Worm (Caenorhabditis elegans) whole organism, L3 larva: Measurements from ENCODE around the gene myo-6.
A peak's percentile ranks its signal among the peaks of the same experiment; 100 is the strongest.
"Not testable (repeated sequence)": the region's sequence is repeated elsewhere in the genome, so short reads cannot be mapped to it uniquely, and the experiment has no call there.

Source experiments
- R02D3.7 ChIP-seq: fragments of 150-350 bp; optimal IDR thresholded peaks from 2 replicates; lab custom pipeline; 2014; ENCODE audit warnings: missing biosample characterization, missing genetic modification characterization
- ZK546.5 ChIP-seq: sonication (generic microtip); optimal IDR thresholded peaks from 2 replicates; lab custom pipeline; 2017; ENCODE audit warnings: missing biosample characterization, missing genetic modification characterization
- ama-1 ChIP-seq: fragments of 150-350 bp; optimal IDR thresholded peaks from 2 replicates; lab custom pipeline; 2018
- ceh-16 ChIP-seq: sonication (generic microtip); optimal IDR thresholded peaks from 2 replicates; lab custom pipeline; 2017; ENCODE audit warnings: missing biosample characterization, missing genetic modification characterization
- ceh-82 ChIP-seq: fragments of 150-350 bp; optimal IDR thresholded peaks from 2 replicates; lab custom pipeline; 2014; ENCODE audit warnings: missing biosample characterization, missing genetic modification characterization
- ceh-9 ChIP-seq: sonication (generic microtip); optimal IDR thresholded peaks from 2 replicates; lab custom pipeline; 2018; ENCODE audit warnings: missing biosample characterization, missing genetic modification characterization
- daf-12 ChIP-seq: fragments of 150-350 bp; optimal IDR thresholded peaks from 2 replicates; lab custom pipeline; 2014; ENCODE audit warnings: missing biosample characterization, missing genetic modification reagents, missing genetic modification characterization
- egl-27 ChIP-seq: sonication (generic microtip); optimal IDR thresholded peaks from 4 replicates; lab custom pipeline; 2017; ENCODE audit warnings: missing biosample characterization, missing genetic modification reagents, missing genetic modification characterization
- egl-5 ChIP-seq: fragments of 150-350 bp; optimal IDR thresholded peaks from 2 replicates; lab custom pipeline; 2017; ENCODE audit warnings: missing biosample characterization, missing genetic modification reagents, missing genetic modification characterization, inconsistent platforms
- elt-2 ChIP-seq: sonication (generic microtip); optimal IDR thresholded peaks from 2 replicates; lab custom pipeline; 2016; ENCODE audit warnings: missing genetic modification reagents, mild to moderate bottlenecking, missing genetic modification characterization, missing compliant biosample characterization
- elt-3 ChIP-seq, 3 experiments: fragments of 150-350 bp in 1 of 3; sonication (generic microtip) in 2 of 3; optimal IDR thresholded peaks; 2 replicates in 2 of 3; 4 replicates in 1 of 3; lab custom pipeline; 2014 to 2017; ENCODE audit warnings: missing biosample characterization in 3 of 3, missing genetic modification characterization in 3 of 3
- eor-1 ChIP-seq, 2 experiments: fragments of 150-350 bp; optimal IDR thresholded peaks; 2 replicates each; lab custom pipeline; 2014 to 2018; ENCODE audit warnings: missing biosample characterization in 2 of 2, missing genetic modification characterization in 2 of 2
- fkh-10 ChIP-seq: sonication (generic microtip); optimal IDR thresholded peaks from 2 replicates; lab custom pipeline; 2017; ENCODE audit warnings: missing biosample characterization, missing genetic modification reagents, missing genetic modification characterization
- fkh-2 ChIP-seq: fragments of 150-350 bp; optimal IDR thresholded peaks from 2 replicates; lab custom pipeline; 2014; ENCODE audit warnings: missing biosample characterization, missing genetic modification reagents, missing genetic modification characterization
- fos-1 ChIP-seq: fragments of 150-350 bp; optimal IDR thresholded peaks from 2 replicates; lab custom pipeline; 2014; ENCODE audit warnings: missing biosample characterization, missing genetic modification characterization
- hmg-11 ChIP-seq: sonication (generic microtip); optimal IDR thresholded peaks from 2 replicates; lab custom pipeline; 2016; ENCODE audit warnings: missing genetic modification characterization, missing compliant biosample characterization
- jun-1 ChIP-seq: fragments of 150-350 bp; optimal IDR thresholded peaks from 2 replicates; lab custom pipeline; 2014; ENCODE audit warnings: missing biosample characterization, missing genetic modification reagents, missing genetic modification characterization
- lin-15B ChIP-seq: fragments of 150-350 bp; optimal IDR thresholded peaks from 2 replicates; lab custom pipeline; 2014; ENCODE audit warnings: missing biosample characterization, missing genetic modification characterization
- lin-39 ChIP-seq: fragments of 150-350 bp; optimal IDR thresholded peaks from 2 replicates; lab custom pipeline; 2018; ENCODE audit warnings: missing biosample characterization, missing genetic modification reagents, missing genetic modification characterization
- mml-1 ChIP-seq: fragments of 150-350 bp; sonication (generic microtip); optimal IDR thresholded peaks from 3 replicates; lab custom pipeline; 2014; ENCODE audit warnings: missing biosample characterization, missing genetic modification characterization
- nhr-12 ChIP-seq: fragments of 150-350 bp; optimal IDR thresholded peaks from 2 replicates; lab custom pipeline; 2014; ENCODE audit warnings: missing biosample characterization, missing genetic modification characterization
- nhr-23 ChIP-seq: fragments of 150-350 bp; optimal IDR thresholded peaks from 2 replicates; lab custom pipeline; 2014; ENCODE audit warnings: missing biosample characterization, missing genetic modification reagents, missing genetic modification characterization
- nhr-237 ChIP-seq: fragments of 150-350 bp; optimal IDR thresholded peaks from 2 replicates; lab custom pipeline; 2014; ENCODE audit warnings: missing biosample characterization, missing genetic modification characterization
- nhr-25 ChIP-seq: sonication (generic microtip); optimal IDR thresholded peaks from 2 replicates; lab custom pipeline; 2017; ENCODE audit warnings: missing biosample characterization, missing genetic modification characterization
- nhr-43 ChIP-seq: sonication (generic microtip); optimal IDR thresholded peaks from 2 replicates; lab custom pipeline; 2016; ENCODE audit warnings: mild to moderate bottlenecking, missing genetic modification characterization, missing compliant biosample characterization; ENCODE audit not compliant: poor library complexity, severe bottlenecking
- nhr-67 ChIP-seq: fragments of 150-350 bp; optimal IDR thresholded peaks from 2 replicates; lab custom pipeline; 2014; ENCODE audit warnings: missing biosample characterization, missing genetic modification characterization
- nhr-76 ChIP-seq: fragments of 150-350 bp; sonication (generic microtip); optimal IDR thresholded peaks from 5 replicates; lab custom pipeline; 2014; ENCODE audit warnings: missing biosample characterization, missing genetic modification characterization
- nhr-77 ChIP-seq: fragments of 150-350 bp; optimal IDR thresholded peaks from 2 replicates; lab custom pipeline; 2014; ENCODE audit warnings: missing biosample characterization, missing genetic modification characterization
- pha-4 ChIP-seq: fragments of 150-350 bp; optimal IDR thresholded peaks from 2 replicates; lab custom pipeline; 2014; ENCODE audit warnings: missing biosample characterization, missing genetic modification reagents, missing genetic modification characterization
- skn-1 ChIP-seq: fragments of 150-350 bp; optimal IDR thresholded peaks from 2 replicates; lab custom pipeline; 2014; ENCODE audit warnings: missing biosample characterization, missing genetic modification characterization
- snpc-4 ChIP-seq: fragments of 150-350 bp; optimal IDR thresholded peaks from 2 replicates; lab custom pipeline; 2014; ENCODE audit warnings: missing biosample characterization, missing genetic modification characterization
- tbx-2 ChIP-seq: sonication (generic microtip); optimal IDR thresholded peaks from 2 replicates; lab custom pipeline; 2016; ENCODE audit warnings: mild to moderate bottlenecking, missing genetic modification characterization, missing compliant biosample characterization
- unc-39 ChIP-seq: sonication (generic microtip); optimal IDR thresholded peaks from 4 replicates; lab custom pipeline; 2017; ENCODE audit warnings: missing biosample characterization, missing genetic modification characterization
- unc-62 ChIP-seq: fragments of 150-350 bp; sonication (generic microtip); optimal IDR thresholded peaks from 4 replicates; lab custom pipeline; 2014; ENCODE audit warnings: missing biosample characterization, missing genetic modification reagents, missing genetic modification characterization
- zag-1 ChIP-seq: fragments of 150-350 bp; optimal IDR thresholded peaks from 2 replicates; lab custom pipeline; 2014; ENCODE audit warnings: missing biosample characterization, missing genetic modification characterization
- ztf-11 ChIP-seq: fragments of 150-350 bp; optimal IDR thresholded peaks from 2 replicates; lab custom pipeline; 2014; ENCODE audit warnings: missing biosample characterization, missing genetic modification characterization

The myo-6 gene

DNA sequence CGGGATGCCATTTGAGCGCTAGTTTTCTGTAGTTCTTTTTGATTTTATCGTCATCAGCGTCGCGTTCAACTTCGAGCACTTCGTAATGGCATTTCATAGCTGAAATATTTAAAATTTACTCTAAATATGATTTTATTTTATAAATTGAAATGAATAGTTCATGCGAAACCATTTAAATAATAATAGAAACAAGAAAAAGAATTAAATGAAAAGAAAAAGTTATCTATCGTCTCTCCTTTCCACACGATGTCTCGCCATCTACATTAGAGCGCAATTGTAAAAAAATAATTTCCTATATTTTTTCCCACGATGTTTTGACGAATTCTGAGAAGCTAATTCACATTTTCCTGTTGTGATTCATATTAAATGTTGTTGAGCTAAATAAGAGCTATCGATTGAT, 16.4 kb upstream of the myo-6 start, which contains the start of gene dnj-17:
TSS of gene dnj-17 (minus strand) at position 101 of the 400 bp plus-strand sequence.
- TF ChIP-seq lin-15B (tag; lab: Kevin White, UChicago): no peak
- TF ChIP-seq elt-3 (tag; optimal IDR thresholded peaks at IDR 0.05; lab: Kevin White, UChicago): no peak
- TF ChIP-seq nhr-237 (tag; lab: Kevin White, UChicago): no peak
- no peak for TF ChIP-seq nhr-43 (tag; lab: Kevin White, UChicago)
- no peak for TF ChIP-seq nhr-23 (tag; lab: Kevin White, UChicago)
- no peak for TF ChIP-seq elt-2 (tag; lab: Kevin White, UChicago)
- no peak for TF ChIP-seq nhr-67
- TF ChIP-seq zag-1: no peak
- TF ChIP-seq ama-1 (lab: Kevin White, UChicago): no peak

DNA sequence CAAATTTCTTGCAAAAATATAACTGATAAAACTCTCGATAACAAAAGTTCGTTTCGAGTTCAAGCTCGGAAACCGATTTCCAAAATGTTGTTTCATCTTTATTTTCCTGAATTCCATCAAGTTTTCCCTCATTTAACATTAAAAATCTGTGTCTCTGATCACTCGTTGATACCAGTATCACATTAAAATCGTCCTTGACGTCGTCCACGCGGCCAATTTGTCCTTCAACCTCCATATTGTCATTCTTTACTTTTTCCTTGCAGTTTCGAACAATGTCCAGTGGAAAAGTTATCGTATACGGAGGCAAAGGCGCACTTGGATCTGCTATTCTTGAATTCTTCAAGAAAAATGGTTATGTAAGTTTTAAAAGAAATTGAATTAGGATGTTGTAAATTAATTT, 16.0 kb upstream of the myo-6 start, which contains the start of gene qdpr-1:
TSS of gene qdpr-1 (plus strand) at position 264 of the 400 bp plus-strand sequence.
- TF ChIP-seq nhr-25: peak; percentile 33
- TF ChIP-seq nhr-77: no peak
- peak in 1 of 3 experiments; percentile 37 for TF ChIP-seq elt-3 (tag; optimal IDR thresholded peaks at IDR 0.05; lab: Kevin White, UChicago)

DNA sequence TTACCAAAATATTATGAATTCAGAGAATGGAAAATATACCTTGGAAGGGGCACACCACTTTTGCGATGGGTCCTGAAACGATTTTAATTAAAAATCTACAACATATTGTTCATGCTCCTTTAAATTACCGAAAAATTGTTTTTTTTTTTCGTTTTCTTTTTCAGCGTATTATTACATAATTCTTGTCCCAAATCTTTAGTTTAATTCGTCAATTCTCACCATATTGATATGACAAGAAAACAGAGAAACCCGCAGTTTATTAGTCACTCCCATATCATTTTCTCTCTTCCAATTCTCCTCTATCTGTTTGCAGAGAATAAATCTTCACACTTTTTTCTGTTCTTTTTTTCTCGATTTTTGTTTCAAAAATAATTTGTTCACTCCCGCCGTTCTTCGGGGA, 14.3 kb upstream of the myo-6 start, which contains the start of gene F11F1.1:
TSS of gene F11F1.1 (plus strand) at position 301 of the 400 bp plus-strand sequence.
- TF ChIP-seq tbx-2 (tag; lab: Kevin White, UChicago) (no peak), lin-39 (tag; lab: Kevin White, UChicago) (no peak), egl-5 (tag; lab: Kevin White, UChicago) (no peak), zag-1 (no peak), ceh-16 (tag; lab: Kevin White, UChicago) (no peak), fkh-10 (no peak), pha-4 (no peak), unc-39 (tag; lab: Kevin White, UChicago) (no peak), unc-62 (GFP tag; lab: Kevin White, UChicago) (no peak), nhr-12 (tag; lab: Kevin White, UChicago) (no peak), elt-3 (tag; optimal IDR thresholded peaks at IDR 0.05; lab: Kevin White, UChicago) (no peak), egl-27 (tag; lab: Kevin White, UChicago) (no peak), daf-12 (no peak)

DNA sequence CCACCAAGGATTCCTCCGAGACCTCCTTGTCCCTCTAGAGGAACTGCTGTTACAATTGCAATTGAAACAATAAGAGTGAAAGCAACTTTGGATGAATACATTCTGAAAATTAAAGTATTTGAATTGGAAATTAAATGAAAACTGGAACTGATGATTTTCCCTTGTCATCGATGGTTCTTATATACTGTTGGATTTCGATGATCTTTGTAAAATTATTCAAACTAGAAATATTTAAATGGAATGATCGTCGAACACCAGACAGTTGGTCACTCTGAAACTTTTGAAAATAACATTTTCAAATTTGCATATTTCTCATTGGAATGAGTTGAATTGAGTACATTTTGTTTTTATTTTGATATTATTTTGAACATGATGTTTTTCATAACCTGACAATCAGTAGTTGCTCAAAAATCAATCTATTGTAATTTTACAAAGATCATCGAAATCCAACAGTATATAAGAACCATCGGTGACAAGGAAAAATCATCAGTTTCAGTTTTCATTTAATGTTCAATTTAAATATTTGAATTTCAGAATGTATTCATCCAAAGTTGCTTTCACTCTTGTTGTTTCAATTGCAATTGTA, 7.8 kb upstream of the myo-6 start, which contains the start of the genes srlf-9 and srlf-10:
TSS of gene srlf-9 (minus strand) at position 101 of the 586 bp plus-strand sequence.
TSS of gene srlf-10 (plus strand) at position 536 of the 586 bp plus-strand sequence.
- TF ChIP-seq jun-1, snpc-4, mml-1 (tag; lab: Kevin White, UChicago): not testable (repeated sequence)

- no peak for TF ChIP-seq egl-27 (tag; lab: Kevin White, UChicago)
- TF ChIP-seq nhr-25: no peak
- no peak for TF ChIP-seq ZK546.5 (tag; lab: Kevin White, UChicago)
Observed at ce11 chrIII:13402934-13403333, 6.7 kb upstream of the myo-6 start, which contains the start of gene mig-18. mig-18 (plus strand) TSS chrIII:13403234.

DNA sequence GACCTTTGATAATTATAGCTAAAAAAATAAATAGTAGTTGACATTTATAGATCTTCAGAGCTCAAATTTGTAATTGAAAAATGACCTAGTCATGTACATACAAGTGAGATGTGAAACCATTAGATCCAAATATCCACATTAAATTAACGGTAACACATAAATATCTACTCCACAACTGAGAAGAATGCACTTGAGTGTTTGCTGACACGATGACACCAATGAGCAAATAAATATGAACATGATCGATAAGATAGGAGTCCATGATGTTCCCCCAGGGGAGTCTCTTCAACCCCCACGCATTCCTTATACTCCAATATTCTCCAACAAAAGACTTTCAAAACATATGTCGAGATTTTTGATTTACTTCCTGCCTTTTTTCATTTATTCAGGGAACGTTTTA, 5.2 kb upstream of the myo-6 start, which contains the start of gene ttr-52:
TSS of gene ttr-52 (plus strand) at position 301 of the 400 bp plus-strand sequence.
- TF ChIP-seq hmg-11 (tag; lab: Kevin White, UChicago): no peak
- no peak for TF ChIP-seq eor-1 (tag; optimal IDR thresholded peaks at IDR 0.05; lab: Kevin White, UChicago)

- TF ChIP-seq ama-1 (lab: Kevin White, UChicago): no peak
- no peak for TF ChIP-seq fos-1 (tag; lab: Kevin White, UChicago)
- no peak for TF ChIP-seq nhr-43 (tag; lab: Kevin White, UChicago)
- TF ChIP-seq unc-39 (tag; lab: Kevin White, UChicago): no peak
- TF ChIP-seq pha-4: no peak
- no peak for TF ChIP-seq lin-39 (tag; lab: Kevin White, UChicago)
- TF ChIP-seq nhr-76 (tag; lab: Kevin White, UChicago): no peak
- TF ChIP-seq ZK546.5 (tag; lab: Kevin White, UChicago): no peak
- no peak for TF ChIP-seq egl-5 (tag; lab: Kevin White, UChicago)
- TF ChIP-seq ztf-11 (tag; lab: Kevin White, UChicago): no peak
- no peak for TF ChIP-seq R02D3.7 (tag; lab: Kevin White, UChicago)
- TF ChIP-seq eor-1 (tag; optimal IDR thresholded peaks at IDR 0.05; lab: Kevin White, UChicago): no peak
- TF ChIP-seq ceh-9: no peak
- no peak for TF ChIP-seq jun-1 (tag; lab: Kevin White, UChicago)
- TF ChIP-seq fkh-10: no peak
- no peak for TF ChIP-seq nhr-237 (tag; lab: Kevin White, UChicago)
- TF ChIP-seq skn-1 (tag; lab: Kevin White, UChicago): no peak
- no peak for TF ChIP-seq fkh-2 (tag; lab: Kevin White, UChicago)
- no peak for TF ChIP-seq ceh-82 (tag; lab: Kevin White, UChicago)
Observed at ce11 chrIII:13405504-13405903, 4.1 kb upstream of the myo-6 start, which contains the start of gene nas-1. nas-1 (plus strand) TSS chrIII:13405804.
